Worm (Caenorhabditis elegans): ENCODE data around the gene col-125.

Gene col-125

ce11 chrIV:11180077-11180476 is 45.2 kb upstream of the col-125 start (continued):
- TF ChIP-seq nhr-10 (tag; optimal IDR thresholded peaks at IDR 0.05) (no peak), aha-1 (tag) (peak; percentile 78), pqm-1 (tag; optimal IDR thresholded peaks at IDR 0.05) (no peak), nhr-28 (tag; optimal IDR thresholded peaks at IDR 0.05) (peak; percentile 99), mdt-29 (GFP tag; IDR thresholded peaks at IDR 0.05) (no peak), zfp-3 (GFP tag; conservative IDR thresholded peaks at IDR 0.05) (no peak), ceh-82 (tag; optimal IDR thresholded peaks at IDR 0.05) (no peak), Y105C5A.15 (GFP tag; IDR thresholded peaks at IDR 0.05) (no peak), zfp-2 (tag; optimal IDR thresholded peaks at IDR 0.05) (no peak), spr-3 (GFP tag; optimal IDR thresholded peaks at IDR 0.05) (no peak), D1046.2 (GFP tag; IDR thresholded peaks at IDR 0.05) (no peak), R02D3.7 (tag; optimal IDR thresholded peaks at IDR 0.05) (no peak), nhr-41 (GFP tag; IDR thresholded peaks at IDR 0.05) (no peak), cey-2 (tag; optimal IDR thresholded peaks at IDR 0.05; ENCODE audit: borderline replicate concordance, insufficient read depth) (no peak), rbr-2 (tag; optimal IDR thresholded peaks at IDR 0.05) (no peak), T20F7.1 (GFP tag; optimal IDR thresholded peaks at IDR 0.05) (no peak), nhr-111 (GFP tag; optimal IDR thresholded peaks at IDR 0.05) (no peak), zag-1 (tag; optimal IDR thresholded peaks at IDR 0.05) (no peak), zip-11 (GFP tag; IDR thresholded peaks at IDR 0.05) (no peak), ZK337.2 (GFP tag; IDR thresholded peaks at IDR 0.05) (no peak), nhr-77 (tag; optimal IDR thresholded peaks at IDR 0.05) (peak; percentile 27), lin-15B (tag; optimal IDR thresholded peaks at IDR 0.05) (no peak), ama-1 (optimal IDR thresholded peaks at IDR 0.05) (no peak), nhr-48 (tag; optimal IDR thresholded peaks at IDR 0.05) (no peak), egl-27 (tag; optimal IDR thresholded peaks at IDR 0.05) (no peak), F10B5.3 (tag; optimal IDR thresholded peaks at IDR 0.05) (no peak), nhr-42 (GFP tag; IDR thresholded peaks at IDR 0.05) (no peak), lin-1 (GFP tag; IDR thresholded peaks at IDR 0.05) (no peak), ceh-32 (tag; optimal IDR thresholded peaks at IDR 0.05; ENCODE audit: poor library complexity) (no peak), daf-19 (GFP tag; conservative IDR thresholded peaks at IDR 0.05) (no peak), madf-5 (GFP tag; IDR thresholded peaks at IDR 0.05) (no peak), hmg-1.1 (GFP tag; IDR thresholded peaks at IDR 0.05) (no peak), lsy-2 (tag; optimal IDR thresholded peaks at IDR 0.05) (peak in 1 of 2 experiments; percentile 3), daf-8 (GFP tag; IDR thresholded peaks at IDR 0.05) (no peak), skn-1 (tag; optimal IDR thresholded peaks at IDR 0.05) (no peak), dmd-8 (GFP tag; IDR thresholded peaks at IDR 0.05) (no peak), lin-29 (GFP tag; IDR thresholded peaks at IDR 0.05) (no peak), fos-1 (tag; optimal IDR thresholded peaks at IDR 0.05) (no peak), nhr-76 (tag; optimal IDR thresholded peaks at IDR 0.05) (no peak)

ce11 chrIV:11183013-11183412 is 42.3 kb upstream of the col-125 start, which contains the start of gene prx-14:
prx-14 (plus strand) TSS chrIV:11183132.
- peak; percentile 41 for TF ChIP-seq ama-1 (optimal IDR thresholded peaks at IDR 0.05)
- TF ChIP-seq lin-38 (GFP tag; IDR thresholded peaks at IDR 0.05), result peak; percentile 40
- TF ChIP-seq snpc-4 (tag; optimal IDR thresholded peaks at IDR 0.05), result no peak
- no peak for TF ChIP-seq mxl-3 (GFP tag; optimal IDR thresholded peaks at IDR 0.05)
- TF ChIP-seq zag-1 (tag; optimal IDR thresholded peaks at IDR 0.05), result no peak
- TF ChIP-seq ztf-7 (tag; optimal IDR thresholded peaks at IDR 0.05), result no peak
- no peak for TF ChIP-seq egl-27 (tag; optimal IDR thresholded peaks at IDR 0.05)
- 0 out of 2 replicates have a peak, but pooled peaks have one; percentile 61 for TF ChIP-seq zfp-3 (GFP tag; conservative IDR thresholded peaks at IDR 0.05)
- 0 out of 2 replicates have a peak, but pooled peaks have one; percentile 25 for TF ChIP-seq php-3 (GFP tag; IDR thresholded peaks at IDR 0.05)
- no peak for TF ChIP-seq hlh-30 (tag; optimal IDR thresholded peaks at IDR 0.05; ENCODE audit: insufficient read depth)
- peak; percentile 37; the same call in 1 of the 2 replicates for TF ChIP-seq pha-4 (GFP tag; IDR thresholded peaks at IDR 0.05)
- no peak for TF ChIP-seq pha-4 (tag; optimal IDR thresholded peaks at IDR 0.05)
- peak; percentile 14 for TF ChIP-seq mep-1 (tag; optimal IDR thresholded peaks at IDR 0.05)
- peak; percentile 88 for TF ChIP-seq aha-1 (tag)
- peak; percentile 5 for TF ChIP-seq dve-1 (tag; optimal IDR thresholded peaks at IDR 0.05; ENCODE audit: insufficient read depth)
- TF ChIP-seq pqm-1 (tag; optimal IDR thresholded peaks at IDR 0.05), result peak; percentile 11
- peak; percentile 5 for TF ChIP-seq nhr-48 (tag; optimal IDR thresholded peaks at IDR 0.05)

Data from whole organism, L4 larva.